Worm (Caenorhabditis elegans): ENCODE results near the gene C52E2.2.
A peak's percentile ranks its signal among the peaks of the same experiment; 100 is the strongest.

Gene C52E2.2

ce11 chrII:1895762-1896161 is 43.2 kb downstream of the C52E2.2 start, which contains the start of gene math-25:
Gene math-25 (plus strand): TSS chrII:1896062.
- no peak for TF ChIP-seq lsy-12 (tag; optimal IDR thresholded peaks at IDR 0.05)
- no peak for TF ChIP-seq skn-1 (tag; optimal IDR thresholded peaks at IDR 0.05)
- no peak for TF ChIP-seq nhr-43 (tag; optimal IDR thresholded peaks at IDR 0.05; ENCODE audit: poor library complexity, severe bottlenecking)
- TF ChIP-seq egl-27 (tag; optimal IDR thresholded peaks at IDR 0.05) = no peak
- no peak for TF ChIP-seq daf-12 (tag; optimal IDR thresholded peaks at IDR 0.05)
- no peak for TF ChIP-seq ztf-4 (tag; optimal IDR thresholded peaks at IDR 0.05)
- no peak for TF ChIP-seq unc-62 (GFP tag; optimal IDR thresholded peaks at IDR 0.05)
- TF ChIP-seq egl-5 (tag; optimal IDR thresholded peaks at IDR 0.05) = no peak
- no peak for TF ChIP-seq aly-2 (tag; optimal IDR thresholded peaks at IDR 0.05)
- no peak for TF ChIP-seq ZK546.5 (tag; optimal IDR thresholded peaks at IDR 0.05)
- no peak for TF ChIP-seq nhr-28 (tag; optimal IDR thresholded peaks at IDR 0.05)
- no peak for TF ChIP-seq eor-1 (tag; optimal IDR thresholded peaks at IDR 0.05)
- TF ChIP-seq lin-39 (tag; optimal IDR thresholded peaks at IDR 0.05) = no peak
- TF ChIP-seq nhr-76 (tag; optimal IDR thresholded peaks at IDR 0.05) = no peak
- TF ChIP-seq fkh-10 (GFP tag; optimal IDR thresholded peaks at IDR 0.05) = no peak
- TF ChIP-seq ztf-11 (tag; optimal IDR thresholded peaks at IDR 0.05) = no peak

- no peak for TF ChIP-seq ztf-4 (tag; optimal IDR thresholded peaks at IDR 0.05)
- no peak for TF ChIP-seq fkh-10 (GFP tag; optimal IDR thresholded peaks at IDR 0.05)
- peak; percentile 19 for TF ChIP-seq elt-2 (tag; optimal IDR thresholded peaks at IDR 0.05)
- no peak for TF ChIP-seq unc-62 (GFP tag; optimal IDR thresholded peaks at IDR 0.05)
Observed at ce11 chrII:1897936-1898335, 45.3 kb downstream of the C52E2.2 start, which contains the start of gene C46F9.6. Gene C46F9.6 (plus strand): TSS chrII:1898236.

- TF ChIP-seq tbx-2 (tag; optimal IDR thresholded peaks at IDR 0.05) = no peak
- no peak for TF ChIP-seq eor-1 (tag; optimal IDR thresholded peaks at IDR 0.05)
- TF ChIP-seq elt-2 (tag; optimal IDR thresholded peaks at IDR 0.05) = no peak
- TF ChIP-seq nhr-77 (tag; optimal IDR thresholded peaks at IDR 0.05) = no peak
- TF ChIP-seq nhr-67 (tag; optimal IDR thresholded peaks at IDR 0.05) = no peak
- no peak for TF ChIP-seq daf-12 (tag; optimal IDR thresholded peaks at IDR 0.05)
- no peak for TF ChIP-seq egl-5 (tag; optimal IDR thresholded peaks at IDR 0.05)
- TF ChIP-seq egl-27 (tag; optimal IDR thresholded peaks at IDR 0.05) = no peak
- TF ChIP-seq nhr-12 (tag; optimal IDR thresholded peaks at IDR 0.05) = no peak
Observed at ce11 chrII:1899934-1900333, 47.3 kb downstream of the C52E2.2 start, which contains the start of gene math-24. Gene math-24 (plus strand): TSS chrII:1900234.

- TF ChIP-seq lin-15B (tag; optimal IDR thresholded peaks at IDR 0.05) (no peak), nhr-23 (tag; optimal IDR thresholded peaks at IDR 0.05) (no peak), nhr-11 (tag; optimal IDR thresholded peaks at IDR 0.05) (no peak), ceh-28 (tag; optimal IDR thresholded peaks at IDR 0.05) (no peak), tbx-2 (tag; optimal IDR thresholded peaks at IDR 0.05) (no peak), sea-2 (GFP tag; optimal IDR thresholded peaks at IDR 0.05) (no peak), nhr-12 (tag; optimal IDR thresholded peaks at IDR 0.05) (no peak), aly-2 (tag; optimal IDR thresholded peaks at IDR 0.05) (no peak), egl-5 (tag; optimal IDR thresholded peaks at IDR 0.05) (no peak), mml-1 (tag; optimal IDR thresholded peaks at IDR 0.05) (no peak), lin-39 (tag; optimal IDR thresholded peaks at IDR 0.05) (no peak)
Observed at ce11 chrII:1901981-1902380, 49.4 kb downstream of the C52E2.2 start, which contains the start of gene math-23. Gene math-23 (plus strand): TSS chrII:1902281.
